Fruit fly (Drosophila melanogaster) whole organism, prepupa: ENCODE results near the gene Rab19.
A peak's percentile ranks its signal among the peaks of the same experiment; 100 is the strongest.

Source experiments
- Blimp-1 ChIP-seq: fragments of 200-800 bp; sonication (Bioruptor generic); optimal IDR thresholded peaks from 3 replicates; lab custom pipeline; 2017; ENCODE audit warnings: missing biosample characterization, missing genetic modification characterization, mild to moderate bottlenecking, moderate library complexity, missing genetic modification reagents
- CG10631 ChIP-seq: fragments of 200-800 bp; sonication (Bioruptor generic); optimal IDR thresholded peaks from 2 replicates; lab custom pipeline; 2016; ENCODE audit warnings: missing biosample characterization, missing genetic modification characterization
- CG10669 ChIP-seq: fragments of 200-800 bp; sonication (Bioruptor generic); optimal IDR thresholded peaks from 3 replicates; lab custom pipeline; 2018; ENCODE audit warnings: missing biosample characterization, mild to moderate bottlenecking, missing genetic modification characterization, moderate library complexity
- CG11294 ChIP-seq: fragments of 200-800 bp; sonication (Bioruptor generic); IDR thresholded peaks from 2 replicates; pipeline ENCODE4 v1.3.6; 2022; ENCODE audit warnings: missing biosample characterization, missing genetic modification characterization
- CG11762 ChIP-seq: fragments of 200-800 bp; sonication (Bioruptor generic); optimal IDR thresholded peaks from 3 replicates; lab custom pipeline; 2016; ENCODE audit warnings: missing biosample characterization, missing genetic modification characterization; ENCODE audit not compliant: insufficient read depth
- CG11902 ChIP-seq: fragments of 200-800 bp; sonication (Bioruptor generic); optimal IDR thresholded peaks from 3 replicates; lab custom pipeline; 2016; ENCODE audit warnings: missing biosample characterization, missing genetic modification characterization
- CG15336 ChIP-seq: fragments of 200-800 bp; sonication (Bioruptor generic); IDR thresholded peaks from 2 replicates; pipeline ENCODE4 v1.3.6; 2022; ENCODE audit warnings: missing biosample characterization, missing genetic modification characterization
- CG1621 ChIP-seq: fragments of 200-800 bp; sonication (Bioruptor generic); optimal IDR thresholded peaks from 3 replicates; lab custom pipeline; 2018; ENCODE audit warnings: missing biosample characterization, mild to moderate bottlenecking, missing genetic modification characterization
- CG16779 ChIP-seq: fragments of 200-800 bp; sonication (Bioruptor generic); optimal IDR thresholded peaks from 3 replicates; lab custom pipeline; 2017; ENCODE audit warnings: missing biosample characterization, mild to moderate bottlenecking, missing genetic modification characterization
- CG3032 ChIP-seq: fragments of 200-800 bp; optimal IDR thresholded peaks from 2 replicates; lab custom pipeline; 2019; ENCODE audit warnings: missing biosample characterization, mild to moderate bottlenecking, missing genetic modification characterization, moderate library complexity
- CG31627 ChIP-seq: fragments of 200-800 bp; sonication (Bioruptor generic); optimal IDR thresholded peaks from 3 replicates; lab custom pipeline; 2016; ENCODE audit warnings: missing biosample characterization, missing genetic modification characterization
- CG32006 ChIP-seq: fragments of 200-800 bp; sonication (Bioruptor generic); optimal IDR thresholded peaks from 3 replicates; lab custom pipeline; 2017; ENCODE audit warnings: missing biosample characterization, mild to moderate bottlenecking, missing genetic modification characterization
- CG34406 ChIP-seq: fragments of 200-800 bp; sonication (Bioruptor generic); optimal IDR thresholded peaks from 3 replicates; lab custom pipeline; 2016; ENCODE audit warnings: missing biosample characterization, missing genetic modification characterization
- CG3919 ChIP-seq: fragments of 200-800 bp; sonication (Bioruptor generic); optimal IDR thresholded peaks from 3 replicates; lab custom pipeline; 2016; ENCODE audit warnings: missing biosample characterization, missing genetic modification characterization
- CG4318 ChIP-seq: fragments of 200-800 bp; sonication (Bioruptor generic); optimal IDR thresholded peaks from 3 replicates; lab custom pipeline; 2017; ENCODE audit warnings: missing biosample characterization, mild to moderate bottlenecking, missing genetic modification characterization
- CG6163 ChIP-seq: fragments of 200-800 bp; sonication (Bioruptor generic); IDR thresholded peaks from 3 replicates; pipeline ENCODE4 v1.3.6; 2022; ENCODE audit warnings: missing biosample characterization, missing genetic modification characterization
- CG6276 ChIP-seq: fragments of 200-800 bp; sonication (Bioruptor generic); optimal IDR thresholded peaks from 2 replicates; lab custom pipeline; 2017; ENCODE audit warnings: missing biosample characterization, mild to moderate bottlenecking, missing genetic modification characterization
- CG6792 ChIP-seq: fragments of 200-800 bp; sonication (Bioruptor generic); optimal IDR thresholded peaks from 3 replicates; lab custom pipeline; 2016; ENCODE audit warnings: missing biosample characterization, missing genetic modification characterization
- CG6808 ChIP-seq: fragments of 200-800 bp; sonication (Bioruptor generic); optimal IDR thresholded peaks from 3 replicates; lab custom pipeline; 2017; ENCODE audit warnings: missing biosample characterization, missing genetic modification characterization, mild to moderate bottlenecking, moderate library complexity, missing genetic modification reagents
- CG8119 ChIP-seq: fragments of 200-800 bp; sonication (Bioruptor generic); IDR thresholded peaks from 3 replicates; pipeline ENCODE4 v1.3.6; 2022; ENCODE audit warnings: missing biosample characterization, missing genetic modification characterization
- CG8319 ChIP-seq: fragments of 200-800 bp; sonication (Bioruptor generic); optimal IDR thresholded peaks from 3 replicates; lab custom pipeline; 2016; ENCODE audit warnings: missing biosample characterization, missing genetic modification characterization
- CG8632 ChIP-seq: fragments of 200-800 bp; sonication (Bioruptor generic); optimal IDR thresholded peaks from 3 replicates; lab custom pipeline; 2016; ENCODE audit warnings: missing biosample characterization, missing genetic modification characterization
- CG9139 ChIP-seq: fragments of 200-800 bp; sonication (Bioruptor generic); optimal IDR thresholded peaks from 3 replicates; lab custom pipeline; 2017; ENCODE audit warnings: missing biosample characterization, mild to moderate bottlenecking, missing genetic modification characterization
- Eip75B ChIP-seq: fragments of 200-800 bp; sonication (Bioruptor generic); optimal IDR thresholded peaks from 3 replicates; lab custom pipeline; 2016; ENCODE audit warnings: missing biosample characterization, missing genetic modification characterization
- Eip78C ChIP-seq: fragments of 200-800 bp; sonication (Bioruptor generic); peaks from one replicate; lab custom pipeline; 2016; ENCODE audit warnings: missing biosample characterization, missing genetic modification characterization
- Eip93F ChIP-seq: fragments of 200-800 bp; sonication (Bioruptor generic); optimal IDR thresholded peaks from 2 replicates; lab custom pipeline; 2016; ENCODE audit warnings: missing biosample characterization, mild to moderate bottlenecking, missing genetic modification characterization
- Ets96B ChIP-seq: fragments of 200-800 bp; optimal IDR thresholded peaks from 2 replicates; lab custom pipeline; 2019; ENCODE audit warnings: missing biosample characterization, mild to moderate bottlenecking, missing genetic modification characterization, moderate library complexity
- Gug ChIP-seq: fragments of 200-800 bp; sonication (Bioruptor generic); IDR thresholded peaks from 2 replicates; pipeline ENCODE4 v1.3.6; 2022; ENCODE audit warnings: missing biosample characterization, missing genetic modification characterization
- Hr38 ChIP-seq: sonication (Bioruptor generic); optimal IDR thresholded peaks from 2 replicates; lab custom pipeline; 2016; ENCODE audit warnings: missing biosample characterization, missing genetic modification characterization
- Hr39 ChIP-seq: fragments of 200-800 bp; sonication (Bioruptor generic); optimal IDR thresholded peaks from 2 replicates; lab custom pipeline; 2016; ENCODE audit warnings: missing biosample characterization, missing genetic modification characterization
- Met ChIP-seq: fragments of 200-800 bp; sonication (Bioruptor generic); optimal IDR thresholded peaks from 3 replicates; lab custom pipeline; 2016; ENCODE audit warnings: missing biosample characterization, missing genetic modification characterization
- OdsH ChIP-seq: fragments of 200-800 bp; sonication (Bioruptor generic); optimal IDR thresholded peaks from 3 replicates; lab custom pipeline; 2016; ENCODE audit warnings: missing biosample characterization, missing genetic modification characterization
- Sox14 ChIP-seq: fragments of 200-800 bp; sonication (Bioruptor generic); optimal IDR thresholded peaks from 3 replicates; lab custom pipeline; 2016; ENCODE audit warnings: missing biosample characterization, missing genetic modification characterization
- Sox15 ChIP-seq: fragments of 200-800 bp; sonication (Bioruptor generic); optimal IDR thresholded peaks from 3 replicates; lab custom pipeline; 2016; ENCODE audit warnings: missing biosample characterization, missing genetic modification characterization
- achi ChIP-seq: fragments of 200-800 bp; sonication (Bioruptor generic); optimal IDR thresholded peaks from 3 replicates; lab custom pipeline; 2016; ENCODE audit warnings: missing biosample characterization, missing genetic modification characterization
- acj6 ChIP-seq: fragments of 200-800 bp; sonication (Bioruptor generic); optimal IDR thresholded peaks from 3 replicates; lab custom pipeline; 2016; ENCODE audit warnings: missing biosample characterization, missing genetic modification characterization
- cyc ChIP-seq: fragments of 200-800 bp; sonication (Bioruptor generic); optimal IDR thresholded peaks from 3 replicates; lab custom pipeline; 2016; ENCODE audit warnings: missing biosample characterization, missing genetic modification characterization
- dac ChIP-seq: fragments of 200-800 bp; sonication (Bioruptor generic); optimal IDR thresholded peaks from 2 replicates; lab custom pipeline; 2017; ENCODE audit warnings: missing biosample characterization, mild to moderate bottlenecking, missing genetic modification characterization
- dsx ChIP-seq: fragments of 200-800 bp; optimal IDR thresholded peaks from 3 replicates; lab custom pipeline; 2019; ENCODE audit warnings: missing biosample characterization, mild to moderate bottlenecking, missing genetic modification characterization, moderate library complexity; ENCODE audit not compliant: poor library complexity, severe bottlenecking
- eg ChIP-seq: fragments of 200-800 bp; sonication (Bioruptor generic); IDR thresholded peaks from 3 replicates; pipeline ENCODE4 v1.3.6; 2022; ENCODE audit warnings: missing biosample characterization, missing genetic modification characterization
- esn ChIP-seq: fragments of 200-800 bp; sonication (Bioruptor generic); optimal IDR thresholded peaks from 2 replicates; lab custom pipeline; 2016; ENCODE audit warnings: missing biosample characterization, mild to moderate bottlenecking, missing genetic modification characterization, moderate library complexity
- fd59A ChIP-seq: fragments of 200-800 bp; sonication (Bioruptor generic); optimal IDR thresholded peaks from 2 replicates; lab custom pipeline; 2017; ENCODE audit warnings: missing biosample characterization, mild to moderate bottlenecking, missing genetic modification characterization, missing genetic modification reagents
- fd85E ChIP-seq: fragments of 200-800 bp; sonication (Bioruptor generic); optimal IDR thresholded peaks from 3 replicates; lab custom pipeline; 2016; ENCODE audit warnings: missing biosample characterization, missing genetic modification characterization
- fkh ChIP-seq: fragments of 200-800 bp; sonication (Bioruptor generic); optimal IDR thresholded peaks from 3 replicates; lab custom pipeline; 2017; ENCODE audit warnings: missing biosample characterization, mild to moderate bottlenecking, missing genetic modification characterization, moderate library complexity
- lz ChIP-seq: fragments of 200-800 bp; sonication (Bioruptor generic); optimal IDR thresholded peaks from 3 replicates; lab custom pipeline; 2016; ENCODE audit warnings: missing biosample characterization, missing genetic modification characterization
- net ChIP-seq: fragments of 200-800 bp; sonication (Bioruptor generic); optimal IDR thresholded peaks from 3 replicates; lab custom pipeline; 2016; ENCODE audit warnings: missing biosample characterization, missing genetic modification characterization
- pdm3 ChIP-seq: fragments of 200-800 bp; sonication (Bioruptor generic); optimal IDR thresholded peaks from 3 replicates; lab custom pipeline; 2016; ENCODE audit warnings: missing biosample characterization, missing genetic modification characterization
- salr ChIP-seq, 2 experiments: fragments of 200-800 bp; sonication (Bioruptor generic); optimal IDR thresholded peaks; 3 replicates each; lab custom pipeline; 2016 to 2018; ENCODE audit warnings: missing biosample characterization in 2 of 2, missing genetic modification characterization in 2 of 2, mild to moderate bottlenecking in 1 of 2
- spab ChIP-seq: fragments of 200-800 bp; sonication (Bioruptor generic); optimal IDR thresholded peaks from 2 replicates; lab custom pipeline; 2017; ENCODE audit warnings: missing biosample characterization, mild to moderate bottlenecking, missing genetic modification characterization, missing genetic modification reagents
- ss ChIP-seq, 2 experiments: fragments of 200-800 bp; sonication (Bioruptor generic); optimal IDR thresholded peaks; 2 replicates in 1 of 2; 3 replicates in 1 of 2; lab custom pipeline; 2017 to 2018; ENCODE audit warnings: mild to moderate bottlenecking in 2 of 2, missing biosample characterization in 2 of 2, missing genetic modification characterization in 2 of 2, moderate library complexity in 1 of 2
- svp ChIP-seq: fragments of 200-800 bp; sonication (Bioruptor generic); peaks from one replicate; lab custom pipeline; 2016; ENCODE audit warnings: missing biosample characterization, missing genetic modification characterization
- topi ChIP-seq: fragments of 200-800 bp; sonication (Bioruptor generic); optimal IDR thresholded peaks from 3 replicates; lab custom pipeline; 2016; ENCODE audit warnings: missing biosample characterization, missing genetic modification characterization
- vri ChIP-seq: fragments of 200-800 bp; sonication (Bioruptor generic); optimal IDR thresholded peaks from 3 replicates; lab custom pipeline; 2016; ENCODE audit warnings: missing biosample characterization, mild to moderate bottlenecking, missing genetic modification characterization

Gene Rab19

dm6 chr3L:8338921-8339320 is 42.1 kb downstream of the Rab19 start, which contains the start of gene Pex2:
TSS of gene Pex2 (plus strand) at chr3L:8339051.
- TF ChIP-seq CG8119 (GFP tag; lab: Robert Waterston, UW) (no peak), achi (GFP tag; lab: Kevin White, UChicago) (no peak), eg (GFP tag; lab: Robert Waterston, UW) (no peak), fkh (GFP tag; lab: Kevin White, UChicago) (peak; percentile 75), salr (GFP tag; optimal IDR thresholded peaks at IDR 0.05; lab: Kevin White, UChicago) (no peak), svp (GFP tag; lab: Kevin White, UChicago) (peak; percentile 98), CG3919 (GFP tag; lab: Kevin White, UChicago) (peak; percentile 23), esn (GFP tag; lab: Kevin White, UChicago) (no peak), dsx (no peak), CG6276 (GFP tag; lab: Kevin White, UChicago) (no peak), CG10669 (no peak), Sox14 (GFP tag; lab: Kevin White, UChicago) (no peak), topi (GFP tag; lab: Kevin White, UChicago) (no peak), CG4318 (GFP tag; lab: Kevin White, UChicago) (no peak), Hr39 (GFP tag; lab: Kevin White, UChicago) (no peak), dac (GFP tag; lab: Kevin White, UChicago) (no peak), CG3032 (tag; lab: Kevin White, UChicago) (no peak), CG34406 (GFP tag; lab: Kevin White, UChicago) (no peak), OdsH (GFP tag; lab: Kevin White, UChicago) (no peak), CG11762 (GFP tag; lab: Kevin White, UChicago) (no peak), Met (peak; percentile 27), CG8632 (no peak), CG6792 (no peak), spab (GFP tag; lab: Kevin White, UChicago) (no peak), fd59A (GFP tag; lab: Kevin White, UChicago) (no peak), Ets96B (no peak), CG1621 (tag; lab: Kevin White, UChicago) (no peak), CG32006 (GFP tag; lab: Kevin White, UChicago) (no peak), cyc (GFP tag; lab: Kevin White, UChicago) (no peak), Gug (no peak), CG8319 (GFP tag; lab: Kevin White, UChicago) (no peak), CG11294 (GFP tag; lab: Robert Waterston, UW) (no peak), CG6163 (GFP tag; lab: Robert Waterston, UW) (no peak), CG11902 (GFP tag; lab: Kevin White, UChicago) (no peak), vri (no peak), lz (GFP tag; lab: Kevin White, UChicago) (no peak), ss (GFP tag; optimal IDR thresholded peaks at IDR 0.05; lab: Kevin White, UChicago) (no peak), Hr38 (GFP tag; lab: Kevin White, UChicago) (no peak), CG10631 (no peak), CG6808 (GFP tag; lab: Kevin White, UChicago) (peak; percentile 52), Sox15 (no peak), CG15336 (GFP tag; lab: Robert Waterston, UW) (no peak), Eip75B (GFP tag; lab: Kevin White, UChicago) (no peak), CG9139 (no peak), pdm3 (GFP tag; lab: Kevin White, UChicago) (no peak), CG16779 (tag; lab: Kevin White, UChicago) (peak; percentile 8), net (no peak), fd85E (no peak), Eip78C (GFP tag; lab: Kevin White, UChicago) (peak; percentile 79), Eip93F (no peak), Blimp-1 (GFP tag; lab: Kevin White, UChicago) (no peak), acj6 (GFP tag; lab: Kevin White, UChicago) (no peak), CG31627 (GFP tag; lab: Kevin White, UChicago) (no peak)
